Worm (Caenorhabditis elegans) whole organism, L3 larva: ENCODE data around the gene ZK809.9.

Experiments used
- daf-12 ChIP-seq: fragments of 150-350 bp; optimal IDR thresholded peaks from 2 replicates; lab custom pipeline; 2014; ENCODE audit warnings: missing biosample characterization, missing genetic modification reagents, missing genetic modification characterization
- elt-2 ChIP-seq: sonication (generic microtip); optimal IDR thresholded peaks from 2 replicates; lab custom pipeline; 2016; ENCODE audit warnings: missing genetic modification reagents, mild to moderate bottlenecking, missing genetic modification characterization, missing compliant biosample characterization
- elt-3 ChIP-seq, 3 experiments: fragments of 150-350 bp in 1 of 3; sonication (generic microtip) in 2 of 3; optimal IDR thresholded peaks; 2 replicates in 2 of 3; 4 replicates in 1 of 3; lab custom pipeline; 2014 to 2017; ENCODE audit warnings: missing biosample characterization in 3 of 3, missing genetic modification characterization in 3 of 3
- fos-1 ChIP-seq: fragments of 150-350 bp; optimal IDR thresholded peaks from 2 replicates; lab custom pipeline; 2014; ENCODE audit warnings: missing biosample characterization, missing genetic modification characterization
- lin-15B ChIP-seq: fragments of 150-350 bp; optimal IDR thresholded peaks from 2 replicates; lab custom pipeline; 2014; ENCODE audit warnings: missing biosample characterization, missing genetic modification characterization
- nhr-12 ChIP-seq: fragments of 150-350 bp; optimal IDR thresholded peaks from 2 replicates; lab custom pipeline; 2014; ENCODE audit warnings: missing biosample characterization, missing genetic modification characterization
- nhr-25 ChIP-seq: sonication (generic microtip); optimal IDR thresholded peaks from 2 replicates; lab custom pipeline; 2017; ENCODE audit warnings: missing biosample characterization, missing genetic modification characterization
- nhr-28 ChIP-seq: fragments of 150-350 bp; optimal IDR thresholded peaks from 2 replicates; lab custom pipeline; 2014; ENCODE audit warnings: missing biosample characterization, missing genetic modification characterization
- nhr-43 ChIP-seq: sonication (generic microtip); optimal IDR thresholded peaks from 2 replicates; lab custom pipeline; 2016; ENCODE audit warnings: mild to moderate bottlenecking, missing genetic modification characterization, missing compliant biosample characterization; ENCODE audit not compliant: poor library complexity, severe bottlenecking
- snpc-4 ChIP-seq: fragments of 150-350 bp; optimal IDR thresholded peaks from 2 replicates; lab custom pipeline; 2014; ENCODE audit warnings: missing biosample characterization, missing genetic modification characterization
- zag-1 ChIP-seq: fragments of 150-350 bp; optimal IDR thresholded peaks from 2 replicates; lab custom pipeline; 2014; ENCODE audit warnings: missing biosample characterization, missing genetic modification characterization

ce11 chrIV:11701878-11702277 lies 36.8 kb downstream of the ZK809.9 start:
- no peak for TF ChIP-seq nhr-43 (tag; lab: Kevin White, UChicago)
- TF ChIP-seq nhr-25 (tag; lab: Kevin White, UChicago), result peak; percentile 79
- no peak for TF ChIP-seq nhr-12 (tag; lab: Kevin White, UChicago)
- no peak for TF ChIP-seq snpc-4 (tag; lab: Kevin White, UChicago)
- TF ChIP-seq lin-15B (tag; lab: Kevin White, UChicago), result no peak
- TF ChIP-seq zag-1 (tag; lab: Kevin White, UChicago), result no peak
- no peak for TF ChIP-seq fos-1 (tag; lab: Kevin White, UChicago)
- TF ChIP-seq elt-3 (tag; optimal IDR thresholded peaks at IDR 0.05; lab: Kevin White, UChicago), result no peak
- TF ChIP-seq elt-2, result no peak
- no peak for TF ChIP-seq daf-12 (tag; lab: Kevin White, UChicago)
- TF ChIP-seq nhr-28, result no peak
